Worm (Caenorhabditis elegans): ENCODE data around the gene F38E11.6.

Gene F38E11.6

DNA sequence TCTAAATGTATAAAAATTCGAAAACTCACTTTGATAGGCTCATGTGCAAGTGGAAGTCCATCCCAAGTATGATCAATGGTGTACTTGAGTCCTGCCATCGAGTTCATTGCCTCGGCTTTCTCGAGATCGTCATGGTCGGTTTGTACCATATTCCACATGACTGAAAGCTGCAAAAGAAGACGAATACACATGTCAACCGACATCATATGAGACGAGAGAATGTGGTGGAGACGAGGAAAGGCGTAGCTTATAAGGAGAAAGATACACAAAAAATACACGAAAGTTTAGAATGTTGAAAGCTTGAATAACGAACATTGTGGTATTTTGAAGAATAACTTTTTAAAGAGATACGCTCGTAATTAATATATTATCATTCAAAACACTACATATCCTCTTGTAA, 45.5 kb upstream of the F38E11.6 start, which contains the start of gene C33A12.3:
C33A12.3 (minus strand) TSS at position 167 of the 400 bp plus-strand sequence.
- TF ChIP-seq gei-17 (GFP tag; optimal IDR thresholded peaks at IDR 0.05) (no peak), Y56A3A.18 (GFP tag; IDR thresholded peaks at IDR 0.05) (no peak), madf-10 (tag; optimal IDR thresholded peaks at IDR 0.05) (no peak), somi-1 (GFP tag; optimal IDR thresholded peaks at IDR 0.05) (no peak), C06A6.2 (GFP tag; conservative IDR thresholded peaks at IDR 0.05) (no peak), ama-1 (optimal IDR thresholded peaks at IDR 0.05) (no peak), ama-1 (GFP tag; optimal IDR thresholded peaks at IDR 0.05) (no peak)

ce11 chrIV:9511640-9512039, 44.3 kb upstream of the F38E11.6 start:
- peak; percentile 47 for TF ChIP-seq tbp1 (GFP tag; optimal IDR thresholded peaks at IDR 0.05)
- TF ChIP-seq snpc-4 (GFP tag; optimal IDR thresholded peaks at IDR 0.05) = peak; percentile 87
- peak in 3 of 4 experiments; percentile 93 to 97 (median 96) for TF ChIP-seq snpc-4 (tag; optimal IDR thresholded peaks at IDR 0.05)
- TF ChIP-seq snpc-1.1 (tag; optimal IDR thresholded peaks at IDR 0.05; ENCODE audit: insufficient read depth) = peak; percentile 96
- TF ChIP-seq lsl-1 (GFP tag; optimal IDR thresholded peaks at IDR 0.05) = peak; percentile 21
- no peak for TF ChIP-seq B0019.2 (GFP tag; conservative IDR thresholded peaks at IDR 0.05)
- 0 out of 2 replicates have a peak, but pooled peaks have one; percentile 10 for TF ChIP-seq dox-1 (GFP tag; IDR thresholded peaks at IDR 0.05)
- peak; percentile 93 for TF ChIP-seq snpc-3.4 (tag; optimal IDR thresholded peaks at IDR 0.05)
- TF ChIP-seq F23B12.7 (tag; optimal IDR thresholded peaks at IDR 0.05; ENCODE audit: insufficient read depth) = peak; percentile 3
- no peak for TF ChIP-seq T07F8.4 (tag; optimal IDR thresholded peaks at IDR 0.05)
- TF ChIP-seq hmg-20 (GFP tag; IDR thresholded peaks at IDR 0.05) = no peak
- TF ChIP-seq madf-10 (tag; optimal IDR thresholded peaks at IDR 0.05) = no peak
- 0 out of 2 replicates have a peak, but pooled peaks have one; percentile 3 for TF ChIP-seq madf-8 (GFP tag; conservative IDR thresholded peaks at IDR 0.05)
- peak; percentile 19 for TF ChIP-seq snpc-1.3 (tag; optimal IDR thresholded peaks at IDR 0.05; ENCODE audit: insufficient read depth)
- TF ChIP-seq pbrm-1 (GFP tag; IDR thresholded peaks at IDR 0.05) = peak; percentile 4; the same call in 1 of the 2 replicates
- peak; percentile 53; the same call in 1 of the 2 replicates for TF ChIP-seq B0336.3 (GFP tag; IDR thresholded peaks at IDR 0.05)
- no peak for TF ChIP-seq aptf-2 (GFP tag; conservative IDR thresholded peaks at IDR 0.05)

DNA sequence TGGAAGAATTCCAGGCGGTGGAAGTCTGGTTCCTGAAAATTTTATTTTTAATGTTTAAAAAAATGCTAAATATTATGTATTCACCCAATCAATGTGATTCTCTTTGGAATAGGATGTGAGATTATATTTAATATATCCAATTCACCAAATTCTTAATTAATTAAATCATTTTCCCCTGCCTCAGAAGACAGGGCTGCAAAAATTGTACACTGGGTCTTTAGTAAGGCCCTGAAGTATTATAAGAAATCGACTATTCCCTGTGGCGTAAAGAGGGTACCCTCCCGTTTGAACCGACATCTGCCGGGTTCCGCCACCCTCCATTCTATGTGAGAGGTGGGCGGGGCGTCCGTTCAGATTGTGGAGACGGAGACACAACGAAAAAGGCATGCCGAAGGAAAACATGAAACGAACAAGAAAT, 43.9 kb upstream of the F38E11.6 start:
- TF ChIP-seq F33H1.4 (GFP tag; IDR thresholded peaks at IDR 0.05) = peak; percentile 22; the same call in 1 of the 2 replicates
- TF ChIP-seq Y56A3A.18 (GFP tag; IDR thresholded peaks at IDR 0.05) = peak; percentile 74; the same call in 1 of the 2 replicates
- peak; percentile 96 for TF ChIP-seq snpc-4 (GFP tag; optimal IDR thresholded peaks at IDR 0.05)
- peak; percentile 97 to 99 (median 98) for TF ChIP-seq snpc-4 (tag; optimal IDR thresholded peaks at IDR 0.05)
- 0 out of 2 replicates have a peak, but pooled peaks have one; percentile 47 for TF ChIP-seq C17E4.6 (GFP tag; IDR thresholded peaks at IDR 0.05)
- TF ChIP-seq nhr-27 (tag; optimal IDR thresholded peaks at IDR 0.05) = no peak
- TF ChIP-seq F52B5.7 (tag; optimal IDR thresholded peaks at IDR 0.05) = peak; percentile 24
- TF ChIP-seq nhr-90 (tag; optimal IDR thresholded peaks at IDR 0.05) = peak; percentile 32
- no peak for TF ChIP-seq nfya-1 (tag; optimal IDR thresholded peaks at IDR 0.05; ENCODE audit: borderline replicate concordance, insufficient read depth)
- peak; percentile 42 for TF ChIP-seq madf-10 (tag; optimal IDR thresholded peaks at IDR 0.05)
- peak; percentile 51 for TF ChIP-seq him-1 (tag; optimal IDR thresholded peaks at IDR 0.05)
- TF ChIP-seq F10E7.11 (tag; optimal IDR thresholded peaks at IDR 0.05) = no peak
- TF ChIP-seq dox-1 (GFP tag; IDR thresholded peaks at IDR 0.05) = peak; percentile 69
- no peak for TF ChIP-seq egl-44 (GFP tag; IDR thresholded peaks at IDR 0.05)
- peak; percentile 11 for TF ChIP-seq snpc-3.4 (tag; optimal IDR thresholded peaks at IDR 0.05)
- TF ChIP-seq ceh-27 (GFP tag; optimal IDR thresholded peaks at IDR 0.05) = peak; percentile 74
- TF ChIP-seq repo-1 (tag; optimal IDR thresholded peaks at IDR 0.05) = peak; percentile 76
- peak in 1 of 3 experiments; percentile 61 for TF ChIP-seq lin-35 (GFP tag; optimal IDR thresholded peaks at IDR 0.05)
- no peak for TF ChIP-seq sea-2 (GFP tag; IDR thresholded peaks at IDR 0.05)
- no peak for TF ChIP-seq tbx-9 (tag; optimal IDR thresholded peaks at IDR 0.05; ENCODE audit: borderline replicate concordance)
- peak; percentile 36 for TF ChIP-seq lsl-1 (GFP tag; optimal IDR thresholded peaks at IDR 0.05)
- peak; percentile 76 for TF ChIP-seq mcd-1 (GFP tag; IDR thresholded peaks at IDR 0.05)
- TF ChIP-seq T26A5.8 (tag; optimal IDR thresholded peaks at IDR 0.05) = no peak
- TF ChIP-seq F57C9.4 (tag; optimal IDR thresholded peaks at IDR 0.05) = no peak
- TF ChIP-seq unc-130 (GFP tag; optimal IDR thresholded peaks at IDR 0.05) = no peak
- TF ChIP-seq fkh-3 (tag; optimal IDR thresholded peaks at IDR 0.05) = peak; percentile 15
- peak; percentile 30 for TF ChIP-seq die-1 (tag; optimal IDR thresholded peaks at IDR 0.05)
- TF ChIP-seq ztf-18 (tag; optimal IDR thresholded peaks at IDR 0.05) = peak; percentile 2

Data from whole organism, young adult.